Comparison of ENCODE assay signal across 1 fruit fly cellular context in the genomic region with DNA sequence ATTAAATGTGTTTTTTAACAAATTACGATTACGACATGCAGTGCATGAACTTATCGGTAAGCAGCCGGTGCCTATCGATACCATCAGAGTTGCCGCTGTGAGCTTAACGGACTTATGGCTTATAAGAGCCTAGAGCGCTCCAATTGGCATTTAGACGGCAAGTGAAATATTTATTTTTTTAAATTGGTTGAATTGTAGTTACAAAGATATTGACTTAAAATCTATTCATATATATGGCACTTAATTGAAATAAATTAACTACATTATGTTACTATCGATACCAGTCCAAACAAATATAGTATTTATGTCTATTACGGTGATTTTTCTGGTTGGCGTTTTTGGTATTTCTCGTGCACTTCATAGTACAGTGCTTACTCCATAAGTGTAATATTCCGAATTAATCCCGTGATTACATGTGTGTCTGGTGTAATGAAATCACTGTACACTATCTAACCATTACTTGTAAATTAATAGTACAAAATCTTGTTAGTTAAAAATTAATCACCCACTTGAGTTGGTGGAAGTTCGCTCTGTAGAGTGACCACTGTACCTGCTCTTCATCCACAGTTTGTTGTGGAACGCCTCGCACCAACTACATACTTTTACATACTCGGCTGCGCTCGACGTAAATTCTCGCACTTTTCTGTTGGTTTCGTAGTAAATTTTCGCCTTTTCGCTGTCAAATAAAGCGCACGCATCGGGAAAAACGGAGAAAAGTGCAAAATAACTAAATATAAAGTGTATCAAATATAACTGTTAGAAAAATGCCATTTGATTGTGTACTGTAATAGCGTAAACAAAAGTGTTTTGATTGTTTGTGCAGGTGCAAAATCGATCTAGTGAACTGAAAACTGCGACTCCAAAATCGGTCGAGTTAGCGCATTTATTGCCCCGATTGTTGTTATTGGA.
TF ChIP-seq lines count a peak whose summit lies in the region.

A gene (minus strand): TSS at position 71 of the 909 bp plus-strand sequence.
A gene (plus strand): TSS at position 563 of the 909 bp plus-strand sequence.

TF ChIP-seq in whole organism, embryonic, 481 proteins besides CTCF, POLR2A, EP300 and RAD21 (continued from another document):
- TF ChIP-seq Deaf1 (tag; optimal IDR thresholded peaks at IDR 0.05; lab: Kevin White, UChicago), result peak; percentile 91
- TF ChIP-seq pnt (GFP tag; optimal IDR thresholded peaks at IDR 0.05; lab: Kevin White, UChicago), result peak; percentile 100
- TF ChIP-seq Vsx1 (GFP tag; optimal IDR thresholded peaks at IDR 0.05; lab: Kevin White, UChicago), result peak; percentile 99
- peak; percentile 96 for TF ChIP-seq CG3163 (GFP tag; optimal IDR thresholded peaks at IDR 0.05; lab: Kevin White, UChicago)
- TF ChIP-seq Ravus (GFP tag; IDR thresholded peaks at IDR 0.05; lab: Robert Waterston, UW), result peak; percentile 99
- TF ChIP-seq CG14441 (GFP tag; IDR thresholded peaks at IDR 0.05; lab: Robert Waterston, UW), result peak; percentile 100
- peak; percentile 100 for TF ChIP-seq B-H1 (GFP tag; IDR thresholded peaks at IDR 0.05; lab: Robert Waterston, UW)
- peak; percentile 100 for TF ChIP-seq CG2889 (GFP tag; IDR thresholded peaks at IDR 0.05; lab: Robert Waterston, UW)
- peak; percentile 100 for TF ChIP-seq CG43689 (GFP tag; IDR thresholded peaks at IDR 0.05; lab: Robert Waterston, UW)
- peak; percentile 99 for TF ChIP-seq CG10462 (GFP tag; optimal IDR thresholded peaks at IDR 0.05; lab: Kevin White, UChicago)
- TF ChIP-seq CG17385 (GFP tag; optimal IDR thresholded peaks at IDR 0.05; lab: Kevin White, UChicago), result peak; percentile 100
- TF ChIP-seq vfl (GFP tag; optimal IDR thresholded peaks at IDR 0.05; lab: Kevin White, UChicago), result peak; percentile 100
- TF ChIP-seq crol (GFP tag; IDR thresholded peaks at IDR 0.05; lab: Robert Waterston, UW), result peak; percentile 93
- peak; percentile 99 for TF ChIP-seq CG3838 (GFP tag; optimal IDR thresholded peaks at IDR 0.05; lab: Kevin White, UChicago)
- TF ChIP-seq TFAM (GFP tag; optimal IDR thresholded peaks at IDR 0.05; lab: Kevin White, UChicago), result peak; percentile 97
- peak; percentile 100 for TF ChIP-seq sens (GFP tag; lab: Kevin White, UChicago)
- peak; percentile 83 for TF ChIP-seq Sry-β (GFP tag; optimal IDR thresholded peaks at IDR 0.05; lab: Kevin White, UChicago)
- peak; percentile 60 for TF ChIP-seq Dp (GFP tag; optimal IDR thresholded peaks at IDR 0.05; lab: Kevin White, UChicago)
- peak; percentile 100 for TF ChIP-seq CG12659 (GFP tag; optimal IDR thresholded peaks at IDR 0.05; lab: Kevin White, UChicago)
- peak; percentile 99 for TF ChIP-seq Gsc (GFP tag; IDR thresholded peaks at IDR 0.05; lab: Robert Waterston, UW)
- peak; percentile 100 for TF ChIP-seq sr (GFP tag; IDR thresholded peaks at IDR 0.05; lab: Robert Waterston, UW)
- peak; percentile 99 for TF ChIP-seq Doc2 (GFP tag; IDR thresholded peaks at IDR 0.05; lab: Robert Waterston, UW)
- TF ChIP-seq CG17361 (GFP tag; IDR thresholded peaks at IDR 0.05; lab: Robert Waterston, UW), result peak; percentile 99
- TF ChIP-seq p53 (GFP tag; optimal IDR thresholded peaks at IDR 0.05; lab: Kevin White, UChicago), result peak; percentile 99
- TF ChIP-seq ci (GFP tag; IDR thresholded peaks at IDR 0.05; lab: Robert Waterston, UW), result peak; percentile 100
- TF ChIP-seq cad (GFP tag; optimal IDR thresholded peaks at IDR 0.05; lab: Kevin White, UChicago), result no peak
- TF ChIP-seq CG34376 (GFP tag; optimal IDR thresholded peaks at IDR 0.05; lab: Kevin White, UChicago), result peak; percentile 99
- TF ChIP-seq org-1 (GFP tag; optimal IDR thresholded peaks at IDR 0.05; lab: Kevin White, UChicago), result peak; percentile 100
- peak; percentile 100 for TF ChIP-seq CG32767 (GFP tag; IDR thresholded peaks at IDR 0.05; lab: Robert Waterston, UW)
- TF ChIP-seq D19A (tag; optimal IDR thresholded peaks at IDR 0.05; lab: Kevin White, UChicago), result peak; percentile 98
- TF ChIP-seq grau (tag; optimal IDR thresholded peaks at IDR 0.05; lab: Kevin White, UChicago), result peak; percentile 100
- TF ChIP-seq Mes4 (GFP tag; optimal IDR thresholded peaks at IDR 0.05; lab: Kevin White, UChicago), result peak; percentile 100
- TF ChIP-seq CG18011 (GFP tag; optimal IDR thresholded peaks at IDR 0.05; lab: Kevin White, UChicago), result peak; percentile 94
- TF ChIP-seq Nf-YB (GFP tag; optimal IDR thresholded peaks at IDR 0.05; lab: Kevin White, UChicago), result peak; percentile 92
- TF ChIP-seq ase (GFP tag; IDR thresholded peaks at IDR 0.05; lab: Robert Waterston, UW), result peak; percentile 100
- TF ChIP-seq Drgx (GFP tag; IDR thresholded peaks at IDR 0.05; lab: Robert Waterston, UW), result peak; percentile 100
- peak; percentile 100 for TF ChIP-seq CG11456 (GFP tag; IDR thresholded peaks at IDR 0.05; lab: Robert Waterston, UW)
